Worm (Caenorhabditis elegans) whole organism, midembryonic: ENCODE measurements around the gene F57C12.6.

ENCODE experiments used
- T22C8.4 ChIP-seq: fragments of 200-800 bp; sonication (Bioruptor generic); IDR thresholded peaks from 2 replicates; pipeline ENCODE4 v1.3.6; 2022; ENCODE audit warnings: missing genetic modification characterization, missing compliant biosample characterization
- cog-1 ChIP-seq: sonication (generic microtip); optimal IDR thresholded peaks from 2 replicates; lab custom pipeline; 2016; ENCODE audit warnings: missing genetic modification characterization, missing compliant biosample characterization
- flt-1 ChIP-seq: fragments of 200-800 bp; sonication (Bioruptor generic); IDR thresholded peaks from 2 replicates; pipeline ENCODE4 v1.3.6; 2022; ENCODE audit warnings: missing genetic modification characterization, missing compliant biosample characterization
- klf-2 ChIP-seq: fragments of 200-800 bp; sonication (Bioruptor generic); conservative IDR thresholded peaks from 2 replicates; pipeline ENCODE4 v1.3.6; 2022; ENCODE audit warnings: missing genetic modification reagents, missing genetic modification characterization, missing compliant biosample characterization
- med-1 ChIP-seq: sonication (generic microtip); optimal IDR thresholded peaks from 2 replicates; lab custom pipeline; 2017; ENCODE audit warnings: missing genetic modification characterization, mild to moderate bottlenecking, missing compliant biosample characterization, antibody characterized with exemption, missing genetic modification reagents; ENCODE audit not compliant: insufficient read depth
- ref-1 ChIP-seq: fragments of 200-800 bp; sonication (Bioruptor generic); conservative IDR thresholded peaks from 2 replicates; pipeline ENCODE4 v1.3.6; 2022; ENCODE audit warnings: missing genetic modification reagents, missing genetic modification characterization, missing compliant biosample characterization
- tab-1 ChIP-seq: fragments of 200-800 bp; sonication (Bioruptor generic); IDR thresholded peaks from 2 replicates; pipeline ENCODE4 v1.3.6; 2022; ENCODE audit warnings: missing genetic modification characterization, missing compliant biosample characterization
- ztf-23 ChIP-seq: fragments of 200-800 bp; sonication (Bioruptor generic); IDR thresholded peaks from 2 replicates; pipeline ENCODE4 v1.3.6; 2022; ENCODE audit warnings: missing genetic modification reagents, missing genetic modification characterization, missing compliant biosample characterization
- ztf-29 ChIP-seq: fragments of 200-800 bp; sonication (Bioruptor generic); IDR thresholded peaks from 2 replicates; pipeline ENCODE4 v1.3.6; 2022; ENCODE audit warnings: missing genetic modification reagents, missing genetic modification characterization, missing compliant biosample characterization

Gene F57C12.6

ce11 chrX:524498-524897 is 29.3 kb downstream of the F57C12.6 start:
- TF ChIP-seq flt-1 (GFP tag; lab: Robert Waterston, UW) (no peak), med-1 (no peak), T22C8.4 (GFP tag; lab: Robert Waterston, UW) (no peak), klf-2 (no peak), ztf-23 (no peak), ref-1 (no peak), tab-1 (GFP tag; lab: Robert Waterston, UW) (no peak), ztf-29 (GFP tag; lab: Robert Waterston, UW) (no peak), cog-1 (tag; lab: Kevin White, UChicago) (no peak)

ce11 chrX:520881-521280 is 32.9 kb downstream of the F57C12.6 start, which contains the start of gene B0310.3:
Gene B0310.3 (minus strand): TSS chrX:520981.
- TF ChIP-seq ref-1 (no peak), tab-1 (GFP tag; lab: Robert Waterston, UW) (no peak), T22C8.4 (GFP tag; lab: Robert Waterston, UW) (no peak), klf-2 (no peak), cog-1 (tag; lab: Kevin White, UChicago) (no peak), ztf-29 (GFP tag; lab: Robert Waterston, UW) (no peak), flt-1 (GFP tag; lab: Robert Waterston, UW) (no peak), med-1 (no peak), ztf-23 (no peak)

- peak; percentile 62; the same call in 1 of the 2 replicates for TF ChIP-seq flt-1 (GFP tag; lab: Robert Waterston, UW)
Measured at ce11 chrX:516761-517160, 37.0 kb downstream of the F57C12.6 start.

- no peak for TF ChIP-seq cog-1 (tag; lab: Kevin White, UChicago)
- TF ChIP-seq ztf-23 = no peak
- TF ChIP-seq T22C8.4 (GFP tag; lab: Robert Waterston, UW) = no peak
- TF ChIP-seq tab-1 (GFP tag; lab: Robert Waterston, UW) = no peak
- no peak for TF ChIP-seq med-1
- TF ChIP-seq ztf-29 (GFP tag; lab: Robert Waterston, UW) = no peak
- TF ChIP-seq ref-1 = no peak
Measured at ce11 chrX:514023-514422, 39.8 kb downstream of the F57C12.6 start.

- TF ChIP-seq ztf-29 (GFP tag; lab: Robert Waterston, UW) (no peak), cog-1 (tag; lab: Kevin White, UChicago) (no peak), ztf-23 (no peak), ref-1 (no peak), med-1 (no peak), flt-1 (GFP tag; lab: Robert Waterston, UW) (no peak)
Measured at ce11 chrX:506848-507247, 46.9 kb downstream of the F57C12.6 start, which contains the start of gene B0310.2. Gene B0310.2 (minus strand): TSS chrX:506948.

- TF ChIP-seq ztf-23 (no peak), tab-1 (GFP tag; lab: Robert Waterston, UW) (no peak), T22C8.4 (GFP tag; lab: Robert Waterston, UW) (no peak), ref-1 (no peak), flt-1 (GFP tag; lab: Robert Waterston, UW) (no peak), klf-2 (no peak), ztf-29 (GFP tag; lab: Robert Waterston, UW) (no peak), cog-1 (tag; lab: Kevin White, UChicago) (no peak), med-1 (no peak)
Measured at ce11 chrX:505014-505413, 48.8 kb downstream of the F57C12.6 start.

- TF ChIP-seq med-1 (no peak), flt-1 (GFP tag; lab: Robert Waterston, UW) (no peak), ztf-23 (no peak), cog-1 (tag; lab: Kevin White, UChicago) (no peak), T22C8.4 (GFP tag; lab: Robert Waterston, UW) (no peak)
Measured at ce11 chrX:504046-504843, 49.5 kb downstream of the F57C12.6 start.
